Worm (Caenorhabditis elegans): ENCODE data around the gene F36G3.2.

Gene F36G3.2

ce11 chrX:9743513-9743914, 50.6 kb downstream of the F36G3.2 start (continued):
- TF ChIP-seq fkh-6 (tag; optimal IDR thresholded peaks at IDR 0.05) (peak; percentile 96), gmeb-2 (tag; optimal IDR thresholded peaks at IDR 0.05) (peak; percentile 98), ceh-24 (tag; optimal IDR thresholded peaks at IDR 0.05) (peak; percentile 91), tbx-7 (tag; optimal IDR thresholded peaks at IDR 0.05) (peak; percentile 81), C08G9.2 (tag; optimal IDR thresholded peaks at IDR 0.05) (peak; percentile 93), unc-3 (GFP tag; conservative IDR thresholded peaks at IDR 0.05) (peak; percentile 98), unc-3 (tag; optimal IDR thresholded peaks at IDR 0.05) (peak; percentile 94), ttx-3 (tag; optimal IDR thresholded peaks at IDR 0.05) (peak; percentile 95), dmd-4 (tag; optimal IDR thresholded peaks at IDR 0.05; ENCODE audit: borderline replicate concordance) (peak; percentile 95), fax-1 (tag; optimal IDR thresholded peaks at IDR 0.05) (peak; percentile 95), ceh-14 (tag; optimal IDR thresholded peaks at IDR 0.05) (peak; percentile 96), sox-2 (GFP tag; IDR thresholded peaks at IDR 0.05) (peak; percentile 95)

Data from whole organism, late embryonic.